Fruit fly (Drosophila melanogaster): ENCODE measurements around the gene CG9215.

CG9215 gene

DNA sequence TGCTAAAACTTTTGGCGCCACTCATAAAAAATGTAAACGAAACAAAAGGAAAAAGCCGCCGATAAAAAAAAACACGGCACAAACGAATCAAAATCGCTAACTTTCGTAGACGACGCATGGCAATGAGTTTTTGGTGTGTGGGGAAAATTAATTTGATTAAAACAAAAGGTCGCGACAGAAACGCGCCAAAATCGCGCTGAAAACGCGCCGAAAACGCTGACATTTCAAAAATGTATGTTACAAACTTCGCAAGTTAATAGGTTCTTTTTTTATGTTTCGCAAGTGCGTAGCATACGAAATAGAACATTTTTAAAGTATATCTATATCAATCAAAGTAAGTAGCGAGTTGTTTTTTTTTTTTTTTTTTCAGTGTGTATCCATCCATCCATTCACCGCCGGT is 33.3 kb upstream of the CG9215 start:
- TF ChIP-seq CG8359 (GFP tag; optimal IDR thresholded peaks at IDR 0.05; ENCODE audit: borderline replicate concordance), result peak; percentile 98
- no peak for TF ChIP-seq p53 (GFP tag; optimal IDR thresholded peaks at IDR 0.05)

- TF ChIP-seq Ptx1 (GFP tag; IDR thresholded peaks at IDR 0.05) (peak; percentile 63), CG11247 (GFP tag; IDR thresholded peaks at IDR 0.05) (peak; percentile 39; the same call in 1 of the 2 replicates), row (GFP tag; IDR thresholded peaks at IDR 0.05) (peak; percentile 59), Ets65A (GFP tag) (peak; percentile 57), slbo (GFP tag; IDR thresholded peaks at IDR 0.05) (peak; percentile 44; the same call in 1 of the 2 replicates), eyg (GFP tag; optimal IDR thresholded peaks at IDR 0.05) (no peak), ems (GFP tag; optimal IDR thresholded peaks at IDR 0.05) (peak; percentile 11), schlank (tag; optimal IDR thresholded peaks at IDR 0.05) (no peak), ATbp (GFP tag; optimal IDR thresholded peaks at IDR 0.05) (peak; percentile 54), CG16779 (GFP tag; IDR thresholded peaks at IDR 0.05) (no peak), Doc2 (GFP tag; IDR thresholded peaks at IDR 0.05) (no peak), CG14050 (GFP tag; IDR thresholded peaks at IDR 0.05) (peak; percentile 30; the same call in 1 of the 3 replicates), CG17802 (tag; optimal IDR thresholded peaks at IDR 0.05) (no peak), CHES-1-like (GFP tag; optimal IDR thresholded peaks at IDR 0.05) (peak; percentile 34), CG6813 (GFP tag; optimal IDR thresholded peaks at IDR 0.05) (peak; percentile 34), Doc3 (GFP tag; IDR thresholded peaks at IDR 0.05; ENCODE audit: partially characterized antibody) (no peak), CG2889 (GFP tag; IDR thresholded peaks at IDR 0.05) (no peak), zen (tag; optimal IDR thresholded peaks at IDR 0.05) (peak; percentile 30), sug (tag; optimal IDR thresholded peaks at IDR 0.05) (no peak), CG15269 (tag; optimal IDR thresholded peaks at IDR 0.05) (peak; percentile 69), sqz (GFP tag; optimal IDR thresholded peaks at IDR 0.05) (peak; percentile 5), crc (GFP tag; optimal IDR thresholded peaks at IDR 0.05) (peak; percentile 3), CG17328 (GFP tag; IDR thresholded peaks at IDR 0.05) (peak; percentile 61; the same call in 1 of the 2 replicates), CG14965 (GFP tag; optimal IDR thresholded peaks at IDR 0.05; ENCODE audit: borderline replicate concordance) (no peak), Mrtf (GFP tag; IDR thresholded peaks at IDR 0.05) (0 out of 3 replicates have a peak, but pooled peaks have one; percentile 14), CG12769 (tag; optimal IDR thresholded peaks at IDR 0.05) (peak; percentile 38), CG4820 (GFP tag; optimal IDR thresholded peaks at IDR 0.05) (peak; percentile 61), phol (tag; optimal IDR thresholded peaks at IDR 0.05) (peak; percentile 75), dmrt99B (tag; optimal IDR thresholded peaks at IDR 0.05) (peak; percentile 77), Bteb2 (GFP tag; optimal IDR thresholded peaks at IDR 0.05) (peak; percentile 25), wor (GFP tag; IDR thresholded peaks at IDR 0.05) (peak; percentile 36; the same call in 1 of the 2 replicates), HLH3B (GFP tag; IDR thresholded peaks at IDR 0.05) (peak; percentile 66), pnt (GFP tag; optimal IDR thresholded peaks at IDR 0.05) (no peak), Sry-β (GFP tag; optimal IDR thresholded peaks at IDR 0.05) (no peak), CG11560 (tag; IDR thresholded peaks at IDR 0.05) (peak; percentile 23; the same call in 1 of the 3 replicates), CG10543 (GFP tag; optimal IDR thresholded peaks at IDR 0.05) (no peak), Atf3 (GFP tag; optimal IDR thresholded peaks at IDR 0.05) (no peak), Fer3 (tag; optimal IDR thresholded peaks at IDR 0.05) (peak; percentile 43), kay (GFP tag; optimal IDR thresholded peaks at IDR 0.05) (peak; percentile 18), bsh (GFP tag; optimal IDR thresholded peaks at IDR 0.05) (peak in 1 of 2 experiments; percentile 78), Dp (GFP tag; optimal IDR thresholded peaks at IDR 0.05) (no peak), wek (GFP tag; optimal IDR thresholded peaks at IDR 0.05) (no peak), bab2 (GFP tag; optimal IDR thresholded peaks at IDR 0.05) (peak; percentile 30), CG3726 (GFP tag; IDR thresholded peaks at IDR 0.05) (0 out of 3 replicates have a peak, but pooled peaks have one; percentile 16), CG10565 (GFP tag; optimal IDR thresholded peaks at IDR 0.05) (no peak), MBD-R2 (GFP tag; IDR thresholded peaks at IDR 0.05) (no peak), CG12236 (GFP tag; optimal IDR thresholded peaks at IDR 0.05) (no peak)
Measured at dm6 chrX:15615426-15615825, 32.8 kb upstream of the CG9215 start.

Data from whole organism, embryonic.